Worm (Caenorhabditis elegans): ENCODE results near the gene Y62H9A.5.
A peak's percentile ranks its signal among the peaks of the same experiment; 100 is the strongest.

Gene Y62H9A.5

DNA sequence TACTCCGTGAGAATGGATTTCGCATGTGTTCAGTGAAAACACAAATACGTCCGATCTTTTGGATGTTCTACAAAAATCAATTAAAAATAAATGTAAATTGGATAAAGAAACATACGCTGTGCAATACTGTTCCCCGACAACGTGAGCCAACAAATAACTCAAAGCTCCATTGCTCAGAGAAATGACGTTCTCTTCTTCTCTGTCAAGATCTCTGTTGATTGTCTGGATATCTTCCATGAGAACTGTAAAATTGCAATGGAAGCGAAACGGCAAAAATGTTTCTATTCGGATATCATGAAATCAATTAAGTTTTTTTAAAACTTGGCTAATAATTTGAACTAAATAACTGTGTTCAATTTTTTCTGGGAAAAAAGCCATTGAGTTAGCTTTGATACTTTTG is 14.0 kb upstream of the Y62H9A.5 start:
- TF ChIP-seq zip-8 (tag; optimal IDR thresholded peaks at IDR 0.05) (no peak), unc-120 (tag; optimal IDR thresholded peaks at IDR 0.05; ENCODE audit: poor library complexity, severe bottlenecking) (no peak), drap-1 (GFP tag; optimal IDR thresholded peaks at IDR 0.05) (no peak), unc-62 (GFP tag; optimal IDR thresholded peaks at IDR 0.05) (no peak), mab-5 (tag; optimal IDR thresholded peaks at IDR 0.05) (no peak), tbx-8 (GFP tag; optimal IDR thresholded peaks at IDR 0.05) (no peak), snpc-4 (tag; optimal IDR thresholded peaks at IDR 0.05) (no peak)

DNA sequence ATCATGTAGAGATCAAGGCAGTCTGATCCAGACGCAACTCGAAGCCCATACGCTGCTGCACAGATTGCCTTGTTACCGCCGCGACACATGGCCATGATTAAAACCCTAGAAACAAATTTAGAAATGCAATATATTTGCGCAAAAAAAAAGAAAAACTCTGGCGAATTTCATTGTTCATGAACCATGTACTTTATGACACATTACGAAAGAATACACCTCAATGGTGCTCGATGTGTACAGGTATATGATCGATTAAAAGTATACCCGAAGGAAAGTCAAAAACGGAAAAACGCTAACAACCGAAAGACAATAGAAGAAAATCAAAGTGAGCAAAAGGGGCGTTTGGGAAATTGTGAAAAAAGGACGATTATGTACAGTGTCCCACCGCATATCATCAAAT is 9.6 kb upstream of the Y62H9A.5 start, which contains the start of gene Y62H9A.8:
TSS of gene Y62H9A.8 (minus strand) at position 101 of the 400 bp plus-strand sequence.
- TF ChIP-seq mep-1 (tag; optimal IDR thresholded peaks at IDR 0.05) (no peak), ztf-11 (tag; optimal IDR thresholded peaks at IDR 0.05) (no peak), bed-3 (GFP tag; optimal IDR thresholded peaks at IDR 0.05) (no peak), elt-3 (tag; optimal IDR thresholded peaks at IDR 0.05) (no peak), nhr-237 (tag; optimal IDR thresholded peaks at IDR 0.05) (no peak), pha-4 (tag; optimal IDR thresholded peaks at IDR 0.05) (no peak), unc-120 (tag; optimal IDR thresholded peaks at IDR 0.05; ENCODE audit: poor library complexity, severe bottlenecking) (no peak), sem-2 (GFP tag; optimal IDR thresholded peaks at IDR 0.05) (no peak), blmp-1 (tag; optimal IDR thresholded peaks at IDR 0.05) (no peak), M03D4.4 (tag; optimal IDR thresholded peaks at IDR 0.05) (no peak), tbx-8 (GFP tag; optimal IDR thresholded peaks at IDR 0.05) (no peak), mls-2 (tag; optimal IDR thresholded peaks at IDR 0.05) (no peak), nhr-2 (tag; optimal IDR thresholded peaks at IDR 0.05) (no peak)

DNA sequence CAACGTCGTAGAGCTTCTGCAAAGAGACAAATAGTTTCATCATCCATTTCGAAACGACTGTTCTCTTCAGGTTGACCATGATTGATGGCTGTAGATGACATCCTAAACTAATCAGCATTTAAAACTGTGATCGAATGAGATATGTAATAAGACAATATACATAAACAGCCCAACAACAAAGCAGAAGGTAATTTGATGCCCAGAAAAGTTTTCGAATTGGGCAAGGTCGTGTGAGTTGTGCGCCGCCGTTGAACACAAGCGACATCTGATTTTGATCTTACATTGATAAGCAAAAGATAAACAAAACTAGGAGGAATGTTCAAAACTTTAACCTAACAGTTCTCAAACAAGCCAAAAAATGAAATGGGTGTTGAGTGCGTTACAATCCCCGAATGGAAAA is 2.9 kb upstream of the Y62H9A.5 start, which contains the start of gene Y62H9A.7:
TSS of gene Y62H9A.7 (minus strand) at position 101 of the 400 bp plus-strand sequence.
- TF ChIP-seq cnd-1 (tag; optimal IDR thresholded peaks at IDR 0.05) (no peak), nhr-28 (tag; optimal IDR thresholded peaks at IDR 0.05) (no peak), elt-3 (tag; optimal IDR thresholded peaks at IDR 0.05) (no peak)

DNA sequence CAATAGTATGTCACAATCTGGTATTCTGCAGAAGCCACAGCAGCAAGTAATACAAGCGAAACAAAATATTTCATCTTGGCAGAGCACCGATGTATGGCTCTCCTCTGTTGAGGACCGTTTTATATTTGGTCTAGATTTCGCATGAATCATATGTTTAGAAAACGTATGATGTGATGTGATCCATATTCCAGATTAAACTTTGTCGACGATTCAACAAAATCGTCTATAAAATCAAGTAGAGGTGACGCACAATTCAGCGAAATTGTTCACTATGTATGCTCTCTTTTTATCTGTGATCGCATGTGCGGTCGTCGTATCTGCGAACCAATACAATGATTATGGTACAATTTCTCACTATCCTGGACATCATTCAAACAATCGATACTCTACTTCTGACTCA is 2.8 kb downstream of the Y62H9A.5 start, which contains the start of the genes Y62H9A.3 and Y62H9A.4:
TSS of gene Y62H9A.3 (minus strand) at position 101 of the 400 bp plus-strand sequence.
TSS of gene Y62H9A.4 (plus strand) at position 256 of the 400 bp plus-strand sequence.
- TF ChIP-seq sptf-1 (tag; optimal IDR thresholded peaks at IDR 0.05), result no peak
- no peak for TF ChIP-seq bed-3 (GFP tag; optimal IDR thresholded peaks at IDR 0.05)

DNA sequence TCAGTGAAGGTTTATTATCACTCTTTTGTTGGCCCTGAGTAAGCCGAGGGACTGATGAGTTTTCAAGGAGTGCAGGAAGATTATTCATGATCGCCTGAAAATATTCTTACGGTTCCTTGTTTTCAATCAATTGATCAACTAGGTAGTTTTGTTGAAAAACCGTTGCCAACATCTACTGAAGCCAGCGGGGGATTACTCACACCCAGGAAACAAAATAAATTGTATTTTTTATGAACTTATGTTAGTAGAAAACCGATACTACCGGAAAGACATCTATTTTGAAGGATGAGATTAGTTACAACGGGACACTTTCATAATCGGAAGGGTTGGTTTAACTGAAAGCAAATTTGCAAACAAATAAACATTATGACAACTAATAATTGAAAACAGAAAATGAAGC is 4.6 kb downstream of the Y62H9A.5 start, which contains the start of gene Y62H9A.2:
TSS of gene Y62H9A.2 (minus strand) at position 101 of the 400 bp plus-strand sequence.
- no peak for TF ChIP-seq drap-1 (GFP tag; optimal IDR thresholded peaks at IDR 0.05)

DNA sequence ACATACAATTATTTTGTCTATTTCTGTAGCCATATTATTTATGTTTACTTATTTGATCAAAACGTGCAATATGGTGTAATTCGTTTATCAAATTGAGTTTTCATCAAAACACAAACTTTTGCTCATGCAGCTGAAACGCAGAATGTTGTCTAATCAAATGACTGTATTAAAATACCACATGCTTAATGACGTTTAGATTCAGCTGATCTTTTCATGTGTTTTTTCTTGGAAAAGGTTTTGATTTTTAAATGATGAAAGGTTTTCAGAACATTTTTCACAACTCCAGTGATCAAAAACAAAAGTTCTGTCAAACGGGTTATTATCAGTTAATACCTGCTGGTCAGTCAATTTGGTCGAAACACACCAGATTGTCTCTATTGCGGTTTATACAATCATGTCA is 7.4 kb downstream of the Y62H9A.5 start, which contains the start of gene Y62H9A.1:
TSS of gene Y62H9A.1 (plus strand) at position 282 of the 400 bp plus-strand sequence.
- TF ChIP-seq pha-4 (tag; optimal IDR thresholded peaks at IDR 0.05) (no peak), bed-3 (GFP tag; optimal IDR thresholded peaks at IDR 0.05) (no peak), ces-1 (GFP tag; optimal IDR thresholded peaks at IDR 0.05) (no peak), nhr-2 (tag; optimal IDR thresholded peaks at IDR 0.05) (no peak), unc-120 (tag; optimal IDR thresholded peaks at IDR 0.05; ENCODE audit: poor library complexity, severe bottlenecking) (no peak), unc-62 (GFP tag; optimal IDR thresholded peaks at IDR 0.05) (no peak), mab-5 (tag; optimal IDR thresholded peaks at IDR 0.05) (no peak), elt-3 (tag; optimal IDR thresholded peaks at IDR 0.05) (no peak), ceh-43 (GFP tag; optimal IDR thresholded peaks at IDR 0.05) (no peak)

DNA sequence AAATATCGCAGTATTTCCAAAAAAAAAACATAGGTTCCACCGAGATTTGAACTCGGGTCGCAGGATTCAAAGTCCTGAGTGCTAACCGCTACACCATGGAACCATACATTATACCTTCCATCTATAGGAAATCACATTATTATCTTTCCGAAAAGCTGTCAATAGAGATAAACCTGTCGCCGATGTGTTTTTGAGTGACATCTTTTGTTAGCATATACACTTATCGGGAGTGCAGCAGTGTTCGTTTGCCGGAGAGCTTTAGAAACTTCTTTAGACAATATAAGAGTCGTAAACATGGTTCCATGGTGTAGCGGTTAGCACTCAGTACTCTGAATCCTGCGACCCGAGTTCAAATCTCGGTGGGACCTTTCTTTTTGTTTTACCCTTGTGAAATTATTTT is 10.5 kb downstream of the Y62H9A.5 start:
- TF ChIP-seq pha-4 (tag; optimal IDR thresholded peaks at IDR 0.05), result no peak
- peak; percentile 4 for TF ChIP-seq ceh-83 (GFP tag; optimal IDR thresholded peaks at IDR 0.05)
- TF ChIP-seq M03D4.4 (tag; optimal IDR thresholded peaks at IDR 0.05), result no peak
- no peak for TF ChIP-seq lin-13 (tag; optimal IDR thresholded peaks at IDR 0.05)

DNA sequence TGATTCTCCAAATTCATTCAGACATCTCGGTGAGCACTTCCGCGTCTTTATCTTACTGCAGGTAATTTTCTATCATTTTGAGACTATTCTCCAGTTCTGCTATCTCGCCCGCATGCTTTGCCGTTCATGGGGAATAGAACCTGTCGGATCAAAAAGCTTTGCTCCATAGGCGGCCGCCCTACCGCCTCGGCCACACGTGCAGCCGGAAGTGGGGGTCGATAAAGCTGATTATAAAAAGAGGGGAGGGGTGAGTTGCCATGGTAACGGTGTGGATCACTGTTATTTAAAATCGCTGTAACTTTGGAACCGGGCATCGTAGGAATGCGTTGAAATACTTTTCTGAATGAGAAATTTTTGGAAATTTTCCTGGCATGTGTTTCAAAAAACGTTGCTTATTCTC is 12.3 kb downstream of the Y62H9A.5 start:
- no peak for TF ChIP-seq elt-3 (tag; optimal IDR thresholded peaks at IDR 0.05)

Measured in whole organism, mixed stage, embryonic.